Fruit fly (Drosophila melanogaster) whole organism: ENCODE results near the gene CG11590.

Experiments
- CG8478 ChIP-seq: fragments of >200 bp; optimal IDR thresholded peaks from 2 replicates; lab custom pipeline; 2018; ENCODE audit warnings: inconsistent platforms
- Dll ChIP-seq: fragments of >200 bp; optimal IDR thresholded peaks from 2 replicates; lab custom pipeline; 2017
- EcR ChIP-seq, 2 experiments: fragments of >200 bp; optimal IDR thresholded peaks; 2 replicates each; lab custom pipeline; 2017; ENCODE audit warnings: missing biosample characterization in 2 of 2, missing genetic modification characterization in 2 of 2, missing genetic modification reagents in 2 of 2
- pan ChIP-seq: fragments of >200 bp; optimal IDR thresholded peaks from 2 replicates; lab custom pipeline; 2017
- psq ChIP-seq: fragments of >200 bp; optimal IDR thresholded peaks from 2 replicates; lab custom pipeline; 2017
- usp ChIP-seq: fragments of >200 bp; optimal IDR thresholded peaks from 2 replicates; lab custom pipeline; 2017; ENCODE audit warnings: missing biosample characterization, missing genetic modification characterization, mixed read lengths

CG11590 gene

DNA sequence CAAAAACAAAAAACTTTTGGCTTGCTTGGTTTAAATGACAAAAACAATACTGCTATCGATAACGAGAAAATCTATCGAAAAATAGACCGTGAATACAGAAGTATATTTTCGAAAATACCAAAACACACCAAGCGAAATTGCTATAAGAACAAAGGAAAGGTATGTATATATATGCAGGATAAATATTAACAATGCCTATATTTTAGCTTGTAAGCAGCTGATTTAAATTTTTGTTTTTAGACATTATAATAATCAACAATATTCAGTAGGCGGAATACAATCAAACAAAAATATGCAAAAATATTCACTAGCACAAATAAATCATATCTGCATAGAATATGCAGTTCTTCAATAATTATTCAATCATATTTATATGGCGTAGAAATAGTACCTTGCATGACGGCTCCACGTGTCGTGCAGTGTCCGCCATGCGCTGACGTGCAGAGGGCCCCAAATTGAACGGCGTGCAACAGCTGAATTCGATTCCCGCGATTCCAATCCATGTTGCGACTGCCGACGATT is 38.0 kb downstream of the CG11590 start, which contains the start of the genes Fbxl4 and Dus2:
Fbxl4 (minus strand) TSS at position 51 of the 522 bp plus-strand sequence.
Dus2 (plus strand) TSS at position 116 of the 522 bp plus-strand sequence.
- TF ChIP-seq pan (lab: Kevin White, UChicago) (no peak), Dll (lab: Kevin White, UChicago) (no peak), CG8478 (lab: Kevin White, UChicago) (no peak), usp (GFP tag; lab: Kevin White, UChicago) (no peak), psq (no peak), EcR (GFP tag; optimal IDR thresholded peaks at IDR 0.05; lab: Kevin White, UChicago) (no peak)

DNA sequence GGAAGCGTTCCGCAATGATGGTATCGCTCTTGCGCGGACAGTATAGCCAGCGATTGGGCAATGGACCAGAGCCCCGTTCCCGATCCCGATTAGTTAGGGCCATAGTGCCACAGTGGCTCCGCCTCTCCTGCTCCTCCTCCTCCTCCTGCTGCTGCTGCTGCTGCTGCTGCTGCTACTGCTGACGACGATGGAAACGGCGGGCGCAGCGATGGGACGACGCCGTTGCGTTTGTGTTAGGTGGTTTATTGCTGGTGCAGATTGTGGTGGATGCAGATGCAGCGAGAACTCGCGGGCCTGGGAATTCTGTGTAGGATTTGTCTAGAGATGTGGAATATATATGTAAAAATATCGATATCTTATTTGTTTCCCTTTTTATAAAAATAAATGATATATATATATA is 42.5 kb downstream of the CG11590 start, which contains the start of gene mRNA-cap:
mRNA-cap (minus strand) TSS at position 344 of the 400 bp plus-strand sequence.
- TF ChIP-seq CG8478 (lab: Kevin White, UChicago), result no peak
- no peak for TF ChIP-seq pan (lab: Kevin White, UChicago)
- TF ChIP-seq psq, result no peak
- TF ChIP-seq usp (GFP tag; lab: Kevin White, UChicago), result no peak
- TF ChIP-seq Dll (lab: Kevin White, UChicago), result no peak
- TF ChIP-seq EcR (GFP tag; optimal IDR thresholded peaks at IDR 0.05; lab: Kevin White, UChicago), result no peak

DNA sequence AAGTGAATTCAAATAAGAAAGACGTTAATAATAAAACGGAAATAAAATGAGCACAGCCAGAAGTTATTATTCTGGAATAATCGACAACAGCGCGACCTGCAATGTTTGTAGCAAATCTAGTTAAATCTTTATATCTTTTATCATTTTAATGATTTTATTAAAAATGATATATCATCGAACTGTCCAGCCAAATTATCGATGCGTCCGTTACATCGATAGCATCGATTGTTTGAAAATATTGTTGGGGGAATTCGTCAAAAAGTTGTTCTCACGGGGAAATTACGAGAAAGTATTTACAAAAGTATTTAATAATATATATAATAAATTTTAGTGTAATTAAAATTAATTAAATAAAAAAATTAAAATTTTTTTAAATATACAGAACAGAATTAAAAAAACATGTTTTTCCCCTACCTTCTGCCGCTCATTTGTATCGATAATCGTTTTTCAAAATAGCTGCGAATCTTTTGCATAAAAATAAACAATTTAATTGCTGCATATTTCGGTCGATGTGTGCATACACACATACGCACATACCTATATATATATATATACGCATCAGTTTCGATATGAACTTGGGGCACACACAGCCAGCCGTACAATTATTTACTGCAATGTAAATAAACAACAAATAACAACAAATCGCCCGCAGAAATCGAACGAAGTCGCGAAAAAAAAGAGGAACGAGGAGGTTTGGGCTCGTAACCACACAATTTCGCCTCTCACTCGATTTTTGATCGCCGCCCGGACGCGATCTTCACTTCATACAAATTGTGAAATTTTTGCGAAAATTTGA is 43.2 kb downstream of the CG11590 start, which contains the start of gene CG32599:
CG32599 (plus strand) TSS at position 746 of the 796 bp plus-strand sequence.
- no peak for TF ChIP-seq usp (GFP tag; lab: Kevin White, UChicago)
- TF ChIP-seq psq, result no peak
- TF ChIP-seq pan (lab: Kevin White, UChicago), result no peak
- TF ChIP-seq Dll (lab: Kevin White, UChicago), result no peak
- TF ChIP-seq EcR (GFP tag; optimal IDR thresholded peaks at IDR 0.05; lab: Kevin White, UChicago), result no peak
- TF ChIP-seq CG8478 (lab: Kevin White, UChicago), result no peak

DNA sequence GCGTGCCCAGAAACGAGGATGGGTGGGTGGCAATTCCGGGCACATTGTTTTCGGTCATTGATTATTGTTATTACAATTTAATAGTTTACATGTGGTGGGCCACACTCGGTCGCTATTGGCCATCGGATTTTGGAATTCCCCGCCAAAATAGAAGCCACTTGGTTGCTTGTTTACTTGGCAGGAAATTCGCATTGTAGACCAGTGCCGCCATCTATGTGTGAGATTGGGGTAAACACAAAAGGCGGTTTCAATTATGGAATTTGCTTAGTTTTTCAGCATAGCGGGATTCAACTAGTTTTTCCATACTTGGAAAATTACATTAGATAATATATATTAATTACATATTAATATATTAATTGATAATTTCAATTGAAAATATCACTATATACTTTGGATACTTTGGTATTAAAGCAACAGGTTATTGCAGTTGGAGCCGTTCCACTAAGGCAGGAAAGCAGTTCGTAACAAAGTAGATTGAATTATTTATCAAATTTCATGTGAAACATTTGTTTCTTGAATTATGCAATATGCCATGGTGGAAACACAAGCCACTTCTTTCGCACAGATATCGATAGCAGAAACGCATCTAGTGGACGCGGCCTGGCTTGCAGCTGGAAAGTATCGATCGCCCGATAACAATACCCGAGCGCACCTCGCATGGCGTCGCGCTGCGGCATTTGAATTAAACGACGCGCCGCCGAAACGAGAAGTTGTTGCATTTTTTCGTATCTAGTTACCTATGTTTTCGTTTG is 47.2 kb downstream of the CG11590 start, which contains the start of gene mud:
mud (plus strand) TSS at position 698 of the 752 bp plus-strand sequence.
- TF ChIP-seq Dll (lab: Kevin White, UChicago) (no peak), CG8478 (lab: Kevin White, UChicago) (no peak), pan (lab: Kevin White, UChicago) (no peak), usp (GFP tag; lab: Kevin White, UChicago) (no peak), EcR (GFP tag; optimal IDR thresholded peaks at IDR 0.05; lab: Kevin White, UChicago) (no peak), psq (no peak)
